Fruit fly (Drosophila melanogaster) whole organism, embryonic: ENCODE measurements around the gene Hasp.

Source experiments
- Abd-B ChIP-seq: fragments of 200-800 bp; sonication (Bioruptor generic); optimal IDR thresholded peaks from 2 replicates; lab custom pipeline; 2018; ENCODE audit warnings: missing biosample characterization, mild to moderate bottlenecking, missing genetic modification characterization, moderate library complexity
- BtbVII ChIP-seq: fragments of 200-800 bp; sonication (Bioruptor generic); optimal IDR thresholded peaks from 3 replicates; lab custom pipeline; 2017; ENCODE audit warnings: missing biosample characterization, mild to moderate bottlenecking, missing genetic modification characterization
- CG10979 ChIP-seq: fragments of 200-800 bp; sonication (Bioruptor generic); optimal IDR thresholded peaks from 2 replicates; lab custom pipeline; 2018; ENCODE audit warnings: missing biosample characterization, mild to moderate bottlenecking, missing genetic modification characterization, moderate library complexity
- CG11247 ChIP-seq: fragments of 200-800 bp; sonication (Bioruptor generic); IDR thresholded peaks from 2 replicates; pipeline ENCODE4 v1.3.6; 2022; ENCODE audit warnings: missing biosample characterization, missing genetic modification characterization
- CG12659 ChIP-seq: fragments of 200-800 bp; sonication (Bioruptor generic); optimal IDR thresholded peaks from 3 replicates; lab custom pipeline; 2017; ENCODE audit warnings: mild to moderate bottlenecking, missing biosample characterization, missing genetic modification reagents, missing genetic modification characterization
- CG13123 ChIP-seq: fragments of 200-800 bp; sonication (Bioruptor generic); optimal IDR thresholded peaks from 2 replicates; lab custom pipeline; 2016; ENCODE audit warnings: missing biosample characterization, missing genetic modification characterization
- CG13775 ChIP-seq: fragments of 200-800 bp; sonication (Bioruptor generic); optimal IDR thresholded peaks from 3 replicates; lab custom pipeline; 2017; ENCODE audit warnings: missing biosample characterization, mild to moderate bottlenecking, missing genetic modification characterization
- CG1529 ChIP-seq: fragments of 200-800 bp; sonication (Bioruptor generic); optimal IDR thresholded peaks from 3 replicates; lab custom pipeline; 2018; ENCODE audit warnings: missing biosample characterization, missing genetic modification characterization
- CG17328 ChIP-seq: fragments of 200-800 bp; sonication (Bioruptor generic); IDR thresholded peaks from 2 replicates; pipeline ENCODE4 v1.3.6; 2022; ENCODE audit warnings: missing biosample characterization, missing genetic modification characterization
- CG17385 ChIP-seq: fragments of 200-800 bp; sonication (Bioruptor generic); optimal IDR thresholded peaks from 3 replicates; lab custom pipeline; 2018; ENCODE audit warnings: missing biosample characterization, mild to moderate bottlenecking, missing genetic modification characterization
- CG18262 ChIP-seq: fragments of 200-800 bp; optimal IDR thresholded peaks from 3 replicates; lab custom pipeline; 2019; ENCODE audit warnings: missing biosample characterization, mild to moderate bottlenecking, missing genetic modification characterization, moderate library complexity
- CG18619 ChIP-seq: fragments of 200-800 bp; sonication (Bioruptor generic); optimal IDR thresholded peaks from 3 replicates; lab custom pipeline; 2017; ENCODE audit warnings: missing biosample characterization, mild to moderate bottlenecking, missing genetic modification characterization
- CG18764 ChIP-seq: fragments of 200-800 bp; sonication (Bioruptor generic); optimal IDR thresholded peaks from 3 replicates; lab custom pipeline; 2016; ENCODE audit warnings: missing biosample characterization, missing genetic modification characterization
- CG2202 ChIP-seq: fragments of 200-800 bp; sonication (Bioruptor generic); optimal IDR thresholded peaks from 2 replicates; lab custom pipeline; 2018; ENCODE audit warnings: missing biosample characterization, mild to moderate bottlenecking, missing genetic modification characterization
- CG2712 ChIP-seq: fragments of 200-800 bp; optimal IDR thresholded peaks from 3 replicates; lab custom pipeline; 2019; ENCODE audit warnings: missing biosample characterization, mild to moderate bottlenecking, missing genetic modification characterization, moderate library complexity
- CG2875 ChIP-seq: fragments of 200-800 bp; sonication (Bioruptor generic); optimal IDR thresholded peaks from 2 replicates; lab custom pipeline; 2017; ENCODE audit warnings: missing biosample characterization, mild to moderate bottlenecking, missing genetic modification characterization, missing genetic modification reagents
- CG2889 ChIP-seq: fragments of 200-800 bp; sonication (Bioruptor generic); IDR thresholded peaks from 3 replicates; pipeline ENCODE4 v1.3.6; 2022; ENCODE audit warnings: missing biosample characterization, missing genetic modification characterization
- CG30403 ChIP-seq: fragments of 200-800 bp; sonication (Bioruptor generic); optimal IDR thresholded peaks from 3 replicates; lab custom pipeline; 2016; ENCODE audit warnings: missing biosample characterization, missing genetic modification characterization
- CG4617 ChIP-seq: fragments of 200-800 bp; sonication (Bioruptor generic); optimal IDR thresholded peaks from 3 replicates; lab custom pipeline; 2016; ENCODE audit warnings: missing biosample characterization, missing genetic modification characterization, borderline replicate concordance
- CG8290 ChIP-seq, 3 experiments: fragments of 200-800 bp; sonication (Bioruptor generic); optimal IDR thresholded peaks; 2 replicates each; lab custom pipeline; 2016 to 2019; ENCODE audit warnings: missing biosample characterization in 3 of 3, missing genetic modification characterization in 3 of 3, mild to moderate bottlenecking in 2 of 3, moderate library complexity in 1 of 3
- E2f1 ChIP-seq: fragments of 200-800 bp; sonication (Bioruptor generic); IDR thresholded peaks from 2 replicates; pipeline ENCODE4 v1.3.6; 2022; ENCODE audit warnings: missing biosample characterization, missing genetic modification characterization
- Hand ChIP-seq: fragments of 200-800 bp; sonication (Bioruptor generic); optimal IDR thresholded peaks from 2 replicates; lab custom pipeline; 2017; ENCODE audit warnings: mild to moderate bottlenecking, missing biosample characterization, missing genetic modification reagents, missing genetic modification characterization
- Hey ChIP-seq: fragments of 200-800 bp; sonication (Bioruptor generic); optimal IDR thresholded peaks from 3 replicates; lab custom pipeline; 2018; ENCODE audit warnings: missing biosample characterization, mild to moderate bottlenecking, missing genetic modification characterization
- Hsf ChIP-seq: fragments of 200-800 bp; sonication (Bioruptor generic); optimal IDR thresholded peaks from 3 replicates; lab custom pipeline; 2016; ENCODE audit warnings: missing biosample characterization, missing genetic modification characterization
- Nf-YB ChIP-seq: fragments of 200-800 bp; sonication (Bioruptor generic); optimal IDR thresholded peaks from 3 replicates; lab custom pipeline; 2019; ENCODE audit warnings: missing biosample characterization, mild to moderate bottlenecking, missing genetic modification characterization, moderate library complexity
- Oli ChIP-seq: fragments of 200-800 bp; sonication (Bioruptor generic); optimal IDR thresholded peaks from 2 replicates; lab custom pipeline; 2018; ENCODE audit warnings: missing biosample characterization, mild to moderate bottlenecking, missing genetic modification characterization, moderate library complexity
- Ravus ChIP-seq: fragments of 200-800 bp; sonication (Bioruptor generic); IDR thresholded peaks from 2 replicates; pipeline ENCODE4 v1.3.6; 2022; ENCODE audit warnings: missing biosample characterization, missing genetic modification characterization
- Rfx ChIP-seq: fragments of 200-800 bp; sonication (Bioruptor generic); IDR thresholded peaks from 2 replicates; pipeline ENCODE4 v1.3.6; 2022; ENCODE audit warnings: missing biosample characterization, missing genetic modification characterization
- Spps ChIP-seq: fragments of 200-800 bp; sonication (Bioruptor generic); optimal IDR thresholded peaks from 2 replicates; lab custom pipeline; 2018; ENCODE audit warnings: missing biosample characterization, mild to moderate bottlenecking, missing genetic modification characterization
- Ssrp ChIP-seq: fragments of 200-800 bp; sonication (Bioruptor generic); optimal IDR thresholded peaks from 2 replicates; lab custom pipeline; 2018; ENCODE audit warnings: missing biosample characterization, mild to moderate bottlenecking, missing genetic modification characterization, moderate library complexity
- Stat92E ChIP-seq, 3 experiments: fragments of >200 bp in 2 of 3; fragments of 200-800 bp in 1 of 3; sonication (Bioruptor generic) in 1 of 3; optimal IDR thresholded peaks; 2 replicates each; lab custom pipeline; 2017 to 2019; ENCODE audit warnings: missing biosample characterization in 3 of 3, missing genetic modification characterization in 3 of 3, mild to moderate bottlenecking in 1 of 3, moderate library complexity in 1 of 3
- Xbp1 ChIP-seq: fragments of 200-800 bp; sonication (Bioruptor generic); optimal IDR thresholded peaks from 3 replicates; lab custom pipeline; 2016; ENCODE audit warnings: missing biosample characterization, mild to moderate bottlenecking, missing genetic modification characterization
- amos ChIP-seq: fragments of 200-800 bp; sonication (Bioruptor generic); IDR thresholded peaks from 2 replicates; pipeline ENCODE4 v1.3.6; 2022; ENCODE audit warnings: missing biosample characterization, missing genetic modification characterization; ENCODE audit not compliant: partially characterized antibody
- btn ChIP-seq: fragments of 200-800 bp; sonication (Bioruptor generic); optimal IDR thresholded peaks from 2 replicates; lab custom pipeline; 2016; ENCODE audit warnings: missing biosample characterization, missing genetic modification characterization
- chn ChIP-seq: fragments of 200-800 bp; sonication (Bioruptor generic); optimal IDR thresholded peaks from 2 replicates; lab custom pipeline; 2016; ENCODE audit warnings: missing biosample characterization, missing genetic modification characterization
- da ChIP-seq: fragments of 200-800 bp; sonication (Bioruptor generic); optimal IDR thresholded peaks from 2 replicates; lab custom pipeline; 2016; ENCODE audit warnings: missing biosample characterization, missing genetic modification characterization
- danr ChIP-seq: fragments of 200-800 bp; sonication (Bioruptor generic); IDR thresholded peaks from 2 replicates; pipeline ENCODE4 v1.3.6; 2022; ENCODE audit warnings: missing biosample characterization, missing genetic modification characterization
- fd96Cb ChIP-seq: fragments of 200-800 bp; sonication (Bioruptor generic); optimal IDR thresholded peaks from 2 replicates; lab custom pipeline; 2018; ENCODE audit warnings: missing biosample characterization, mild to moderate bottlenecking, missing genetic modification characterization, moderate library complexity
- fu2 ChIP-seq: fragments of 200-800 bp; sonication (Bioruptor generic); optimal IDR thresholded peaks from 2 replicates; lab custom pipeline; 2016; ENCODE audit warnings: missing biosample characterization, missing genetic modification characterization
- nerfin-2 ChIP-seq: fragments of 200-800 bp; sonication (Bioruptor generic); IDR thresholded peaks from 2 replicates; pipeline ENCODE4 v1.3.6; 2022; ENCODE audit warnings: missing biosample characterization, missing genetic modification characterization; ENCODE audit not compliant: partially characterized antibody
- prd ChIP-seq, 3 experiments: fragments of >200 bp in 2 of 3; fragments of 200-800 bp in 1 of 3; sonication (Bioruptor generic) in 1 of 3; optimal IDR thresholded peaks in 2 of 3; IDR thresholded peaks in 1 of 3; 2 replicates in 2 of 3; 3 replicates in 1 of 3; pipeline versions ENCODE4 v1.3.6 to Lab custom; 2017 to 2022; ENCODE audit warnings: missing biosample characterization in 1 of 3, missing genetic modification characterization in 1 of 3
- pum ChIP-seq: fragments of 200-800 bp; sonication (Bioruptor generic); optimal IDR thresholded peaks from 2 replicates; lab custom pipeline; 2016; ENCODE audit warnings: missing biosample characterization, missing genetic modification characterization
- pzg ChIP-seq: fragments of 200-800 bp; sonication (Bioruptor generic); optimal IDR thresholded peaks from 3 replicates; lab custom pipeline; 2018; ENCODE audit warnings: missing biosample characterization, mild to moderate bottlenecking, missing genetic modification characterization, moderate library complexity
- ranshi ChIP-seq: fragments of 200-800 bp; sonication (Bioruptor generic); IDR thresholded peaks from 2 replicates; pipeline ENCODE4 v1.3.6; 2022; ENCODE audit warnings: missing biosample characterization, missing genetic modification characterization
- sob ChIP-seq: fragments of 200-800 bp; sonication (Bioruptor generic); IDR thresholded peaks from 2 replicates; pipeline ENCODE4 v1.3.6; 2022; ENCODE audit warnings: missing biosample characterization, missing genetic modification characterization
- sqz ChIP-seq: fragments of 200-800 bp; sonication (Bioruptor generic); optimal IDR thresholded peaks from 3 replicates; lab custom pipeline; 2018; ENCODE audit warnings: missing biosample characterization, mild to moderate bottlenecking, missing genetic modification characterization
- unpg ChIP-seq: fragments of 200-800 bp; sonication (Bioruptor generic); optimal IDR thresholded peaks from 3 replicates; lab custom pipeline; 2018; ENCODE audit warnings: missing biosample characterization, mild to moderate bottlenecking, missing genetic modification characterization, moderate library complexity

Hasp gene

DNA sequence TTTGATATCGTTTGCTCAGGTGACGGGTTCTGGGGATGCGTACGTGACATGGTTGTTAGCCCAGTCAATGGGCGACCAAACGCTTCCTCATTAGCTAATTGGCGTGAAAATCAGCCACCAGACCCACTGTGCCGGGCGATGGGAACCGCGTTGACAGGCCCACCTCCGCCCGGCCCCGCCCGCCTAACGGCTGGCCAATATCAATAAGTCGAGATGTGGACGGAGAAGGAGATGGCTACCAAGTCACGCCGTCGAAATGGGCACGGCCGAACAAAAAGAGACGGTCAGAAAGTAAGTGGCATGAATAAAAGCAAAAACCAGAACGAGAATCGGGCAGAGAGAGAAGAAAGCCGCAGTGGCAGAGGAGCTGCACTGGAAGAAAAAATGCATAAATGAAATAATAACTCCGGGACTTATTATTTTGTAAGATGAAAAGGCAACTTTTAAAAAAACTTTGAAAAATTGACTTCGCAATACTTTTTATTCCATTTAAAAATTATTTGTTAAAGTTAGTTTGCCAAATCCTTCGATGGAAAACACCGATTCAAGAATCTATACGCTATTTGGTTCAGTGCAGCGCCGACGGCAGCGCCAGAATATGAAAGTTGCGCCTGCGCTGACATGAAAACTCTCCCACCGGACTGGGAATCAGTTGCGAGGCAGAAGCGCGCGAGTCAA lies 20.9 kb upstream of the Hasp start, which contains the start of gene CG13082 (continued):
- TF ChIP-seq Ssrp (tag; lab: Kevin White, UChicago) (peak; percentile 35), Spps (peak; percentile 75), ranshi (GFP tag; lab: Robert Waterston, UW) (0 out of 2 replicates have a peak, but pooled peaks have one; percentile 6), CG13123 (GFP tag; lab: Kevin White, UChicago) (no peak), CG10979 (tag; lab: Kevin White, UChicago) (peak; percentile 85), nerfin-2 (GFP tag; lab: Robert Waterston, UW) (no peak), CG18619 (GFP tag; lab: Kevin White, UChicago) (no peak), CG13775 (GFP tag; lab: Kevin White, UChicago) (peak; percentile 54), amos (no peak), CG2712 (peak; percentile 83), CG12659 (GFP tag; lab: Kevin White, UChicago) (peak; percentile 5), Abd-B (peak; percentile 8), CG2202 (tag; lab: Kevin White, UChicago) (peak; percentile 58), CG2889 (no peak), da (GFP tag; lab: Kevin White, UChicago) (no peak), CG1529 (GFP tag; lab: Kevin White, UChicago) (peak; percentile 49), CG30403 (peak; percentile 63), fd96Cb (tag; lab: Kevin White, UChicago) (peak; percentile 59), E2f1 (GFP tag; lab: Robert Waterston, UW) (no peak), Nf-YB (peak; percentile 24), Ravus (GFP tag; lab: Robert Waterston, UW) (no peak), CG11247 (no peak), Oli (tag; lab: Kevin White, UChicago) (peak; percentile 50), Stat92E (GFP tag; optimal IDR thresholded peaks at IDR 0.05; lab: Kevin White, UChicago) (peak in 1 of 3 experiments; percentile 65), pum (peak; percentile 37), CG18262 (tag; lab: Kevin White, UChicago) (peak; percentile 81), sqz (peak; percentile 18), CG8290 (GFP tag; optimal IDR thresholded peaks at IDR 0.05; lab: Kevin White, UChicago) (peak; percentile 26), CG8290 (tag; optimal IDR thresholded peaks at IDR 0.05; lab: Kevin White, UChicago) (no peak), pzg (GFP tag; lab: Kevin White, UChicago) (no peak), CG17328 (GFP tag; lab: Robert Waterston, UW) (peak; percentile 45), danr (GFP tag; lab: Robert Waterston, UW) (no peak), Hey (tag; lab: Kevin White, UChicago) (no peak), CG4617 (GFP tag; lab: Kevin White, UChicago) (no peak), sob (no peak), fu2 (GFP tag; lab: Kevin White, UChicago) (no peak), Hand (GFP tag; lab: Kevin White, UChicago) (no peak), Xbp1 (peak; percentile 31), Hsf (GFP tag; lab: Kevin White, UChicago) (peak; percentile 51), btn (GFP tag; lab: Kevin White, UChicago) (peak; percentile 42), CG2875 (GFP tag; lab: Kevin White, UChicago) (peak; percentile 59), CG18764 (GFP tag; lab: Kevin White, UChicago) (no peak), BtbVII (no peak), chn (GFP tag; lab: Kevin White, UChicago) (peak; percentile 22), prd (optimal IDR thresholded peaks at IDR 0.05; lab: Kevin White, UChicago) (no peak), prd (GFP tag; IDR thresholded peaks at IDR 0.05; lab: Robert Waterston, UW) (peak; percentile 64; the same call in 2 of the 3 replicates), unpg (GFP tag; lab: Kevin White, UChicago) (peak; percentile 63), Rfx (no peak), CG17385 (GFP tag; lab: Kevin White, UChicago) (peak; percentile 45)
